Worm (Caenorhabditis elegans) whole organism, young adult: ENCODE results near the gene F56D2.8.

ENCODE experiments used
- Y56A3A.18 ChIP-seq: fragments of 200-800 bp; sonication (Bioruptor generic); IDR thresholded peaks from 2 replicates; pipeline ENCODE4 v1.3.6; 2022; ENCODE audit warnings: missing genetic modification reagents, missing genetic modification characterization, missing compliant biosample characterization
- cebp-1 ChIP-seq, 2 experiments: fragments of 200-800 bp in 1 of 2; sonication (Bioruptor generic) in 1 of 2; sonication (generic microtip) in 1 of 2; IDR thresholded peaks in 1 of 2; optimal IDR thresholded peaks in 1 of 2; 2 replicates each; pipeline versions ENCODE4 v1.3.6 to Lab custom; 2017 to 2022; ENCODE audit warnings: missing compliant biosample characterization in 2 of 2, missing genetic modification characterization in 2 of 2, mild to moderate bottlenecking in 1 of 2, missing genetic modification reagents in 1 of 2, moderate library complexity in 1 of 2
- mel-28 ChIP-seq: sonication (generic microtip); optimal IDR thresholded peaks from 2 replicates; lab custom pipeline; 2016; ENCODE audit warnings: borderline replicate concordance, mild to moderate bottlenecking, missing genetic modification characterization, missing compliant biosample characterization
- ztf-22 ChIP-seq: fragments of 200-800 bp; sonication (Bioruptor generic); optimal IDR thresholded peaks from 2 replicates; lab custom pipeline; 2018; ENCODE audit warnings: mild to moderate bottlenecking, missing genetic modification characterization, moderate library complexity, missing compliant biosample characterization

- TF ChIP-seq Y56A3A.18 (GFP tag; lab: Robert Waterston, UW) (no peak), ztf-22 (GFP tag; lab: Kevin White, UChicago) (no peak), mel-28 (tag; lab: Kevin White, UChicago) (no peak), cebp-1 (GFP tag; IDR thresholded peaks at IDR 0.05; lab: Robert Waterston, UW) (no peak), cebp-1 (tag; optimal IDR thresholded peaks at IDR 0.05; lab: Kevin White, UChicago) (no peak)
Observed at ce11 chrIII:5620186-5620585, 37.5 kb upstream of the F56D2.8 start.
